Worm (Caenorhabditis elegans) whole organism, L4 larva: ENCODE measurements around the gene cdk-1.

Experiments used
- R02D3.7 ChIP-seq: fragments of 150-350 bp; sonication (generic microtip); optimal IDR thresholded peaks from 3 replicates; lab custom pipeline; 2014; ENCODE audit warnings: missing biosample characterization, missing genetic modification characterization
- ZK546.5 ChIP-seq, 2 experiments: sonication (generic microtip); optimal IDR thresholded peaks; 2 replicates each; lab custom pipeline; 2017; ENCODE audit warnings: missing biosample characterization in 2 of 2, missing genetic modification characterization in 2 of 2
- hmg-1.1 ChIP-seq: fragments of 200-800 bp; sonication (Bioruptor generic); IDR thresholded peaks from 2 replicates; pipeline ENCODE4 v1.3.6; 2022; ENCODE audit warnings: missing genetic modification reagents, missing genetic modification characterization, missing compliant biosample characterization
- nhr-76 ChIP-seq: fragments of 150-350 bp; optimal IDR thresholded peaks from 2 replicates; lab custom pipeline; 2014; ENCODE audit warnings: missing biosample characterization, missing genetic modification characterization
- snpc-4 ChIP-seq: fragments of 150-350 bp; optimal IDR thresholded peaks from 2 replicates; lab custom pipeline; 2014; ENCODE audit warnings: missing biosample characterization, missing genetic modification characterization

DNA sequence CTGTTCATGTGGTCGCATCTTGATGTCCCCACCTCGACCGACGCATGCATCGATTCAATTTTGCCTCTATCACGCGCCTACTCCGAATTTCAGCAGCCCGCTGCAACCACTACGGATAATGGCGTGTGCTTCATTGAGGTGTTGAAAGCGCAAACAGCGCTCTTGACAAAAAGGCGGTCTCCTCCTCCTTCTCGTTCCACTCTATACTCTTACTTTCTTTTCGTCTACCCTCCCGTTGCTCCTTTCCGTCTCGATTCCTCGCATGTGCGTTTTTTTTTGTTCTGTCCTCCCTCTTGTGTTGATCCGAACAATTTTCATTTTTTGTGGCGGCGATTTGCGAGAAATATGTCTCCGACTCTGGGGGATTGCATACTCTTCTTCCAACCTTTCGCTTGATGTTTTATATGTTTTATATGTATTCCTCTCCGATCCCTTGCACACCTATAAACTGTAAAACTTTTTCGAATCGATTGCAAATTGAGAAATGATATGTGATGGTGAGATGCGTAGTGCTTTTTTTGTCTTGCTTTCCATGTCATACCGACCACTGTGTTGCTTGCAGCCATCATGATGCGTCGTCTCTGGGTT, 44.5 kb upstream of the cdk-1 start:
- TF ChIP-seq ZK546.5 (tag; optimal IDR thresholded peaks at IDR 0.05; lab: Kevin White, UChicago) = no peak
- TF ChIP-seq nhr-76 (tag; lab: Kevin White, UChicago) = no peak
- no peak for TF ChIP-seq R02D3.7 (tag; lab: Kevin White, UChicago)
- TF ChIP-seq hmg-1.1 (GFP tag; lab: Robert Waterston, UW) = peak; percentile 7; the same call in 1 of the 2 replicates
- TF ChIP-seq snpc-4 (tag; lab: Kevin White, UChicago) = no peak
